Worm (Caenorhabditis elegans) whole organism, mixed stage, embryonic: Measurements from ENCODE around the gene C29F3.7.

Source experiments
- M03D4.4 ChIP-seq: sonication (generic microtip); optimal IDR thresholded peaks from 2 replicates; lab custom pipeline; 2017; ENCODE audit warnings: mild to moderate bottlenecking, missing genetic modification characterization, missing compliant biosample characterization
- bed-3 ChIP-seq: fragments of 200-800 bp; sonication (Bioruptor generic); optimal IDR thresholded peaks from 3 replicates; lab custom pipeline; 2018; ENCODE audit warnings: mild to moderate bottlenecking, missing genetic modification characterization, moderate library complexity, missing compliant biosample characterization
- blmp-1 ChIP-seq: fragments of 150-350 bp; optimal IDR thresholded peaks from 2 replicates; lab custom pipeline; 2014; ENCODE audit warnings: missing biosample characterization, missing genetic modification characterization
- ceh-39 ChIP-seq: fragments of 150-350 bp; optimal IDR thresholded peaks from 2 replicates; lab custom pipeline; 2014; ENCODE audit warnings: missing biosample characterization, missing genetic modification characterization
- ceh-43 ChIP-seq: fragments of 200-800 bp; sonication (Bioruptor generic); optimal IDR thresholded peaks from 2 replicates; lab custom pipeline; 2018; ENCODE audit warnings: mild to moderate bottlenecking, missing genetic modification characterization, moderate library complexity, missing compliant biosample characterization
- ceh-83 ChIP-seq: fragments of 200-800 bp; sonication (Bioruptor generic); optimal IDR thresholded peaks from 2 replicates; lab custom pipeline; 2018; ENCODE audit warnings: mild to moderate bottlenecking, missing genetic modification characterization, missing compliant biosample characterization
- ces-1 ChIP-seq: fragments of 150-350 bp; optimal IDR thresholded peaks from 2 replicates; lab custom pipeline; 2014; ENCODE audit warnings: missing biosample characterization, missing genetic modification reagents, missing genetic modification characterization
- cnd-1 ChIP-seq: fragments of 200-800 bp; sonication (Bioruptor generic); optimal IDR thresholded peaks from 2 replicates; lab custom pipeline; 2018; ENCODE audit warnings: mild to moderate bottlenecking, missing genetic modification characterization, missing compliant biosample characterization
- elt-1 ChIP-seq: sonication (generic microtip); optimal IDR thresholded peaks from 2 replicates; lab custom pipeline; 2017; ENCODE audit warnings: missing genetic modification characterization, mild to moderate bottlenecking, missing compliant biosample characterization, antibody characterized with exemption, moderate library complexity, borderline replicate concordance; ENCODE audit not compliant: insufficient read depth
- flh-1 ChIP-seq: fragments of 200-800 bp; sonication (Bioruptor generic); optimal IDR thresholded peaks from 2 replicates; lab custom pipeline; 2018; ENCODE audit warnings: mild to moderate bottlenecking, missing genetic modification characterization, moderate library complexity, missing compliant biosample characterization
- ham-2 ChIP-seq: fragments of 200-800 bp; sonication (Bioruptor generic); optimal IDR thresholded peaks from 2 replicates; lab custom pipeline; 2018; ENCODE audit warnings: mild to moderate bottlenecking, missing genetic modification characterization, missing compliant biosample characterization
- hlh-1 ChIP-seq: fragments of 150-350 bp; optimal IDR thresholded peaks from 2 replicates; lab custom pipeline; 2014; ENCODE audit warnings: missing biosample characterization, missing genetic modification reagents, missing genetic modification characterization
- lin-32 ChIP-seq: fragments of 200-800 bp; sonication (Bioruptor generic); optimal IDR thresholded peaks from 2 replicates; lab custom pipeline; 2018; ENCODE audit warnings: mild to moderate bottlenecking, missing genetic modification characterization, missing compliant biosample characterization
- lsy-2 ChIP-seq: fragments of 150-350 bp; optimal IDR thresholded peaks from 2 replicates; lab custom pipeline; 2014; ENCODE audit warnings: missing biosample characterization, missing genetic modification characterization
- mab-5 ChIP-seq: fragments of 150-350 bp; optimal IDR thresholded peaks from 2 replicates; lab custom pipeline; 2014; ENCODE audit warnings: missing biosample characterization, missing genetic modification characterization
- mep-1 ChIP-seq: fragments of 150-350 bp; optimal IDR thresholded peaks from 2 replicates; lab custom pipeline; 2017; ENCODE audit warnings: missing biosample characterization, missing genetic modification reagents, missing genetic modification characterization, inconsistent platforms
- mls-2 ChIP-seq: sonication (generic microtip); optimal IDR thresholded peaks from 2 replicates; lab custom pipeline; 2016; ENCODE audit warnings: mild to moderate bottlenecking, missing genetic modification characterization, moderate library complexity, missing compliant biosample characterization
- nhr-12 ChIP-seq: fragments of 150-350 bp; optimal IDR thresholded peaks from 2 replicates; lab custom pipeline; 2014; ENCODE audit warnings: missing biosample characterization, missing genetic modification characterization
- nhr-2 ChIP-seq: fragments of 150-350 bp; optimal IDR thresholded peaks from 2 replicates; lab custom pipeline; 2014; ENCODE audit warnings: missing biosample characterization, missing genetic modification characterization
- nhr-237 ChIP-seq: fragments of 150-350 bp; optimal IDR thresholded peaks from 2 replicates; lab custom pipeline; 2014; ENCODE audit warnings: missing biosample characterization, missing genetic modification characterization
- nhr-28 ChIP-seq: fragments of 150-350 bp; optimal IDR thresholded peaks from 2 replicates; lab custom pipeline; 2014; ENCODE audit warnings: missing biosample characterization, missing genetic modification characterization
- nhr-76 ChIP-seq: sonication (generic microtip); optimal IDR thresholded peaks from 2 replicates; lab custom pipeline; 2017; ENCODE audit warnings: missing biosample characterization, missing genetic modification characterization
- pha-4 ChIP-seq: fragments of 150-350 bp; optimal IDR thresholded peaks from 2 replicates; lab custom pipeline; 2018; ENCODE audit warnings: missing biosample characterization, missing genetic modification reagents, missing genetic modification characterization
- sptf-1 ChIP-seq: sonication (generic microtip); optimal IDR thresholded peaks from 2 replicates; lab custom pipeline; 2017; ENCODE audit warnings: mild to moderate bottlenecking, missing genetic modification characterization, moderate library complexity, missing compliant biosample characterization
- unc-120 ChIP-seq: sonication (generic microtip); optimal IDR thresholded peaks from 2 replicates; lab custom pipeline; 2017; ENCODE audit warnings: missing genetic modification characterization, missing compliant biosample characterization; ENCODE audit not compliant: poor library complexity, severe bottlenecking
- unc-62 ChIP-seq: fragments of 150-350 bp; optimal IDR thresholded peaks from 2 replicates; lab custom pipeline; 2014; ENCODE audit warnings: missing biosample characterization, missing genetic modification reagents, missing genetic modification characterization
- zip-8 ChIP-seq: fragments of 150-350 bp; optimal IDR thresholded peaks from 2 replicates; lab custom pipeline; 2014; ENCODE audit warnings: missing biosample characterization, missing genetic modification characterization
- ztf-11 ChIP-seq: fragments of 150-350 bp; optimal IDR thresholded peaks from 2 replicates; lab custom pipeline; 2014; ENCODE audit warnings: missing biosample characterization, missing genetic modification characterization

The C29F3.7 gene

DNA sequence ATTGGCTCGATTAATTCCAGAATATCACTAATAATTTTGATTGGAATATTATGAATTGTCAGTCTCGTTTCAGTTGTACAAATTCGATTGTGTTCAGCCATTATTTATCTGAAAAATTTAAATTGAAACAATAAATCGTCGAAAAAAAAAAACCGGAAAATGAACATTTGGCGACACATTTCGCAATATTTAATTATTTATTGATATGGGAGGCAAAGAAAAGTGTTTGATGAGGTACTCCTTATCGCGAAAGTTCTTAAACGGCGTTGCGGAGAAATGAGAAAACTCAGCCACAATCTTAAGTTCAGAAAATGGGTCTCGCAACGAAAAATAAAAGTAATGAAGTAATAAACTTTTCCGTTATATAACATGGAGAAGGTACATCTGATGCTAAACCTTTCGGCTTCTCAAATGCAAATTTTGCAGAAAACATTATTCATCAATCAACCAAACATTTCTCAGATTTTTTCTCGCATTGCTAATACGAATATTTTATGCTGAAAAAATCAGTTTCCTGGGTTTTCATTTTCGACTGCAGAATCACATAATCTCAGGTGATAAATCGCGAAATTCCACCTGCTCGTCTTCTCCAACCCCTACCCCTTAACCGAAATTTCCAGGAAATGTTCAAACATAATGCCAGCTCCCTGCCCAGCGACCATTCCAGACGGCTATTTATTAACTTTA lies 45.1 kb downstream of the C29F3.7 start, which contains the start of the genes T06E6.15 and sri-7:
Gene T06E6.15 (minus strand): TSS at position 101 of the 687 bp plus-strand sequence.
Gene sri-7 (plus strand): TSS at position 637 of the 687 bp plus-strand sequence.
- no peak for TF ChIP-seq nhr-237 (tag; lab: Kevin White, UChicago)
- no peak for TF ChIP-seq flh-1 (GFP tag; lab: Kevin White, UChicago)
- TF ChIP-seq mls-2 (tag; lab: Kevin White, UChicago): no peak

DNA sequence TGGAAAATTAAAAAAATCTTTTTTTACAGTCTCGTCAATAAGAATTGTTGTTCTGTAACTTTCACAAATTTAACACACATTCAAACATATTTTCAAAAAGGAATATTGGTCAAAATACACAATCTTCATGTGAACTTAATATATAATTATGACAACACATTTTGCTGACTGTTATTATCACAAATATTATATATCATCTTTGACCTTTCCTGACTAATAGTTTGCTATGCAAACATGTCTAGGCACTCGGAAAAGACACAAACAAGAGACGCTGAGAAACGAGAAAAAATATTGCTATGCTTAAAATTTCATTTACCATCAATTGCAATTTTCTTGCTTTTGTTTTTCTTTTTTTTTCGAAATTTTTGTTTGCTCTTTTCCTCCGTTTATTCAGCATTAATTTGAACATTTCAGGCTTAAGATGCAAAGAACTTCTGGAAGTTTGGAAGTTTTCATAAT lies 47.2 kb downstream of the C29F3.7 start, which contains the start of gene fbxa-135:
Gene fbxa-135 (plus strand): TSS at position 409 of the 459 bp plus-strand sequence.
- no peak for TF ChIP-seq nhr-28 (tag; lab: Kevin White, UChicago)
- no peak for TF ChIP-seq nhr-2 (tag; lab: Kevin White, UChicago)
- no peak for TF ChIP-seq ham-2 (GFP tag; lab: Kevin White, UChicago)
- TF ChIP-seq lsy-2 (tag; lab: Kevin White, UChicago): no peak
- TF ChIP-seq M03D4.4: no peak
- no peak for TF ChIP-seq ceh-83
- no peak for TF ChIP-seq hlh-1 (tag; lab: Kevin White, UChicago)
- TF ChIP-seq elt-1 (tag; lab: Kevin White, UChicago): no peak
- no peak for TF ChIP-seq nhr-76 (tag; lab: Kevin White, UChicago)
- no peak for TF ChIP-seq mab-5 (tag; lab: Kevin White, UChicago)
- no peak for TF ChIP-seq zip-8
- TF ChIP-seq lin-32 (GFP tag; lab: Kevin White, UChicago): no peak
- no peak for TF ChIP-seq ztf-11 (tag; lab: Kevin White, UChicago)
- no peak for TF ChIP-seq bed-3 (GFP tag; lab: Kevin White, UChicago)

DNA sequence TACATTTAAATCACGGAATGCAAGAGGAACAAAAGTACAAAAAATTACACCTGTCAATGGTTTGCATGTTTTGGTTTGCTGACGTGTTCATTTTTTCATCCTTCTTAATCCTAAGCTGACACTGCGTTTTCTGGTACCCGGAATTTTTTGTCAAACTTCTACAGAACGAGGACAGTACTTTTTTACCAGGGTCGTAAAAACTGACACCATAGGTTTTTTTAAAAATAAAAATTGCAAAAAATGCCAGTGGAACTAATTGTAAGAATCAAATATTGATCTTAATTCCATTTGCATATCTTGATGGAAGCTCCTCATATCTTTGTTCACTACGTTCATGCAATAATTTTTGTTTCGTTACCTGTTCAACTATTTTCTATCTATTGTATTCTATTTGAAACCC lies 50.2 kb downstream of the C29F3.7 start, which contains the start of gene srh-258:
Gene srh-258 (plus strand): TSS at position 301 of the 400 bp plus-strand sequence.
- no peak for TF ChIP-seq ceh-83
- TF ChIP-seq ces-1 (GFP tag; lab: Kevin White, UChicago): no peak
- TF ChIP-seq unc-62 (GFP tag; lab: Kevin White, UChicago): no peak
- TF ChIP-seq, all 35 proteins: peak for 0

- TF ChIP-seq bed-3 (GFP tag; lab: Kevin White, UChicago) (no peak), nhr-237 (tag; lab: Kevin White, UChicago) (no peak), cnd-1 (no peak), ces-1 (GFP tag; lab: Kevin White, UChicago) (no peak), ceh-39 (tag; lab: Kevin White, UChicago) (no peak), lin-32 (GFP tag; lab: Kevin White, UChicago) (no peak), nhr-28 (tag; lab: Kevin White, UChicago) (no peak), ceh-83 (no peak), nhr-12 (tag; lab: Kevin White, UChicago) (no peak), mab-5 (tag; lab: Kevin White, UChicago) (no peak), zip-8 (no peak), ceh-43 (GFP tag; lab: Kevin White, UChicago) (no peak), unc-120 (no peak), pha-4 (tag; lab: Kevin White, UChicago) (no peak), blmp-1 (tag; lab: Kevin White, UChicago) (no peak), ztf-11 (tag; lab: Kevin White, UChicago) (no peak), sptf-1 (tag; lab: Kevin White, UChicago) (no peak), mep-1 (no peak)
These were observed 52.2 kb downstream of the C29F3.7 start, which contains the start of gene srh-257 for ce11 chrV:15406928-15407327. Gene srh-257 (plus strand): TSS chrV:15407228.
